Worm (Caenorhabditis elegans): ENCODE measurements around the gene cec-8.
A peak's percentile ranks its signal among the peaks of the same experiment; 100 is the strongest.

DNA sequence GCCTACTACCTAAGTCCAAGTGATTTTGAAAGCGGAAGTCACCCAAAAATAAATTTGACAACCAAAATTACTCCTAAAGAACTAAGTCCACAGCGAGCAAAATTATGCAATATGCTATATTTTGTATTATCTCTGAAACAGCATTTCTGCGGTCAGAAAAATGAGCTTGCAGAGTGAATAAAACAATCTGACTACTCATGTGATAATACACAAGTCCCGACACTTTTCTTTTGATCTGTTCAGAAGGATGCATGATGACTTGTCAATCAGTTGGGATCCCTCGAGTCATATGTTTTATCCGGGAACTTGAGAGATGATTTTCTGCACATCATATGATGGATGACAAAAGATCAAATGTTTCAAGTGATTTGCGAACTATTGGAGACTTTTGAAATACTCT lies 44.1 kb upstream of the cec-8 start:
- TF ChIP-seq nhr-77 (tag; optimal IDR thresholded peaks at IDR 0.05): no peak
- TF ChIP-seq unc-62 (GFP tag; optimal IDR thresholded peaks at IDR 0.05): no peak
- TF ChIP-seq lin-39 (tag; optimal IDR thresholded peaks at IDR 0.05): no peak
- TF ChIP-seq zag-1 (tag; optimal IDR thresholded peaks at IDR 0.05): no peak
- TF ChIP-seq jun-1 (tag; optimal IDR thresholded peaks at IDR 0.05): no peak
- TF ChIP-seq nhr-76 (tag; optimal IDR thresholded peaks at IDR 0.05): no peak
- no peak for TF ChIP-seq lin-15B (tag; optimal IDR thresholded peaks at IDR 0.05)
- TF ChIP-seq ztf-4 (tag; optimal IDR thresholded peaks at IDR 0.05): no peak
- TF ChIP-seq ces-1 (GFP tag; optimal IDR thresholded peaks at IDR 0.05): no peak
- TF ChIP-seq lir-3 (tag; optimal IDR thresholded peaks at IDR 0.05; ENCODE audit: poor library complexity): peak; percentile 21
- TF ChIP-seq dpl-1 (GFP tag; optimal IDR thresholded peaks at IDR 0.05): no peak
